Worm (Caenorhabditis elegans) whole organism, midembryonic: ENCODE measurements around the gene F14H3.3.

Experiments used
- T22C8.4 ChIP-seq: fragments of 200-800 bp; sonication (Bioruptor generic); IDR thresholded peaks from 2 replicates; pipeline ENCODE4 v1.3.6; 2022; ENCODE audit warnings: missing genetic modification characterization, missing compliant biosample characterization
- cog-1 ChIP-seq: sonication (generic microtip); optimal IDR thresholded peaks from 2 replicates; lab custom pipeline; 2016; ENCODE audit warnings: missing genetic modification characterization, missing compliant biosample characterization
- flt-1 ChIP-seq: fragments of 200-800 bp; sonication (Bioruptor generic); IDR thresholded peaks from 2 replicates; pipeline ENCODE4 v1.3.6; 2022; ENCODE audit warnings: missing genetic modification characterization, missing compliant biosample characterization
- klf-2 ChIP-seq: fragments of 200-800 bp; sonication (Bioruptor generic); conservative IDR thresholded peaks from 2 replicates; pipeline ENCODE4 v1.3.6; 2022; ENCODE audit warnings: missing genetic modification reagents, missing genetic modification characterization, missing compliant biosample characterization
- med-1 ChIP-seq: sonication (generic microtip); optimal IDR thresholded peaks from 2 replicates; lab custom pipeline; 2017; ENCODE audit warnings: missing genetic modification characterization, mild to moderate bottlenecking, missing compliant biosample characterization, antibody characterized with exemption, missing genetic modification reagents; ENCODE audit not compliant: insufficient read depth
- ref-1 ChIP-seq: fragments of 200-800 bp; sonication (Bioruptor generic); conservative IDR thresholded peaks from 2 replicates; pipeline ENCODE4 v1.3.6; 2022; ENCODE audit warnings: missing genetic modification reagents, missing genetic modification characterization, missing compliant biosample characterization

DNA sequence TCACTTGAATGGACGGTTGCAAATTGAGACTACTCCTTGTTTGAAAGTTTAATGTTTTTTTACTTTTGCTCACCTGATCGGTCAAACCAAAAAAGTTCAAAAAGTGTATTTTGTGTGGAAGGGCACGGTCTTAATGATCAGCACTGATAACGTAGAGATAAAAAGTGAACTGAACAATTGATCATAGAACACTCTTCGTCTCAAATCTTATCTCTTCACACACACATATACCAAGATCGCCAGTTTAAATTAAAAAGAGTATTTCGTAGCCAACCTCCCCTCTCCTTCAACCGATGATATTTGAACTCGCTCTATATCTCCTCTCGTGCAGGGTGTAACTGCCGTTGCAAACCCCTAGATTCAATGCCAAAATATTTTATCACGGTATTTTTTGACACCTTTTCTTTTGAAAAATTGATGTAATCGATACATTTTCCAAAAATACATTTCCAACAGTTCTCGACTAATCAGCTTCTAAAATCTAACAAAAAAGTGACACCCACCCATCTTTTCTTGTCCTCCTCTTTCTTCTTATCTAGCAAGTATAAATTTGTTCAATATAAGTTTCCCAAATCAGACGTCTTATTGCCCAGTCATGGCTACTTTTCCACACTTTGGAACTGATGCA, 46.9 kb upstream of the F14H3.3 start, which contains the start of gene cth-1:
- TF ChIP-seq flt-1 (no peak), klf-2 (GFP tag; lab: Robert Waterston, UW) (no peak), T22C8.4 (GFP tag; lab: Robert Waterston, UW) (no peak), ref-1 (no peak), med-1 (GFP tag; lab: Kevin White, UChicago) (no peak), cog-1 (tag; lab: Kevin White, UChicago) (no peak)
